Worm (Caenorhabditis elegans) whole organism, early embryonic: Measurements from ENCODE around the gene nspg-11.

Experiments used
- B0310.2 ChIP-seq: sonication (generic microtip); optimal IDR thresholded peaks from 2 replicates; lab custom pipeline; 2016; ENCODE audit warnings: mild to moderate bottlenecking, missing genetic modification characterization, missing compliant biosample characterization
- F13C5.2 ChIP-seq: sonication (generic microtip); optimal IDR thresholded peaks from 2 replicates; lab custom pipeline; 2017; ENCODE audit warnings: mild to moderate bottlenecking, missing genetic modification characterization, inconsistent platforms, missing compliant biosample characterization
- aly-1 ChIP-seq: sonication (generic microtip); optimal IDR thresholded peaks from 2 replicates; lab custom pipeline; 2016; ENCODE audit warnings: missing genetic modification characterization, missing compliant biosample characterization
- ama-1 ChIP-seq: fragments of 150-350 bp; optimal IDR thresholded peaks from 2 replicates; lab custom pipeline; 2014
- ceh-13 ChIP-seq: fragments of 200-800 bp; sonication (Bioruptor generic); optimal IDR thresholded peaks from 2 replicates; lab custom pipeline; 2018; ENCODE audit warnings: mild to moderate bottlenecking, missing genetic modification characterization, missing compliant biosample characterization
- ceh-36 ChIP-seq: sonication (generic microtip); optimal IDR thresholded peaks from 2 replicates; lab custom pipeline; 2016; ENCODE audit warnings: missing genetic modification characterization, inconsistent platforms, missing compliant biosample characterization
- ets-7 ChIP-seq: sonication (generic microtip); optimal IDR thresholded peaks from 2 replicates; lab custom pipeline; 2016; ENCODE audit warnings: missing genotype, missing genetic modification characterization, missing compliant biosample characterization
- flt-1 ChIP-seq: fragments of 200-800 bp; sonication (Bioruptor generic); IDR thresholded peaks from 2 replicates; pipeline ENCODE4 v1.3.6; 2022; ENCODE audit warnings: missing genetic modification characterization, missing compliant biosample characterization
- hmbx-1 ChIP-seq: sonication (generic microtip); optimal IDR thresholded peaks from 2 replicates; lab custom pipeline; 2016; ENCODE audit warnings: mild to moderate bottlenecking, missing genetic modification characterization, missing compliant biosample characterization
- hmg-4 ChIP-seq: fragments of 200-800 bp; sonication (Bioruptor generic); optimal IDR thresholded peaks from 2 replicates; lab custom pipeline; 2018; ENCODE audit warnings: mild to moderate bottlenecking, missing genetic modification characterization, missing compliant biosample characterization
- hnd-1 ChIP-seq: sonication (generic microtip); optimal IDR thresholded peaks from 2 replicates; lab custom pipeline; 2016; ENCODE audit warnings: missing genetic modification characterization, missing compliant biosample characterization
- pes-1 ChIP-seq: fragments of 200-800 bp; sonication (Bioruptor generic); IDR thresholded peaks from 2 replicates; pipeline ENCODE4 v1.3.6; 2022; ENCODE audit warnings: missing genetic modification reagents, missing genetic modification characterization, missing compliant biosample characterization
- scrt-1 ChIP-seq: fragments of 200-800 bp; sonication (Bioruptor generic); IDR thresholded peaks from 2 replicates; pipeline ENCODE4 v1.3.6; 2022; ENCODE audit warnings: missing genetic modification characterization, missing compliant biosample characterization
- sea-1 ChIP-seq: fragments of 200-800 bp; sonication (Bioruptor generic); conservative IDR thresholded peaks from 2 replicates; pipeline ENCODE4 v1.3.6; 2022; ENCODE audit warnings: missing genetic modification characterization, missing compliant biosample characterization
- tbx-11 ChIP-seq: fragments of 200-800 bp; sonication (Bioruptor generic); IDR thresholded peaks from 2 replicates; pipeline ENCODE4 v1.3.6; 2022; ENCODE audit warnings: missing genetic modification characterization, missing compliant biosample characterization
- tbx-37 ChIP-seq: fragments of 200-800 bp; sonication (Bioruptor generic); conservative IDR thresholded peaks from 2 replicates; pipeline ENCODE4 v1.3.6; 2022; ENCODE audit warnings: missing genetic modification reagents, missing genetic modification characterization, missing compliant biosample characterization
- tra-4 ChIP-seq: sonication (generic microtip); optimal IDR thresholded peaks from 2 replicates; lab custom pipeline; 2017; ENCODE audit warnings: missing genetic modification characterization, missing compliant biosample characterization

Gene nspg-11

DNA sequence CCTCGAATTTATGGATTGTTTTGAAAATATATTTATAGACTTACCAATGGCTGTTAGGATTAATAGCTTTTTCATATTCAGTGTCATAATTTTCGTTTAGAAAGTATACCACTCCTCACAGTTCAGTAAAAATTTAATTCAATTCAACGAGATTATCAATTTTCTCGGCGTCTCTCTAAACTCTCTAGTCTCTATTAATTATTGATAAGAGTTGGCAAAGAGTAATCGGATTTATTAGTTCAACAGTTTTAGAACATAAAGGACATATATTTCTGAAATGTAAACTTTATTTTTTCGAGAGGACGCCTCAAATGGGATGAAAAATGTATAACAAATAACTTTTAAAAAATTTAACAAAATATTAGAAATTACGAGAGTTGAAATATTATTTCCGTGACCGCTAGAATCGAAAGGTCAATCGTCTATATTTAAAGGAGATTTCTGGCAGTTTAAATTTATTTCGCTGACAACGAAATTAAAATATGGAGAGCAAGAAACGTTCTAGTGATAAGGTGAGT is at the start of gene nspg-11, which contains the start of gene F49C12.15:
Gene nspg-11, minus strand, starts transcription at position 101 of the 518 bp plus-strand sequence.
Gene F49C12.15, plus strand, starts transcription at position 468 of the 518 bp plus-strand sequence.
- TF ChIP-seq hmg-4 = no peak
- no peak for TF ChIP-seq ets-7
- no peak for TF ChIP-seq F13C5.2 (tag; lab: Kevin White, UChicago)
- TF ChIP-seq ama-1 (lab: Kevin White, UChicago) = no peak
- no peak for TF ChIP-seq B0310.2 (tag; lab: Kevin White, UChicago)
- TF ChIP-seq tra-4 (tag; lab: Kevin White, UChicago) = no peak
- TF ChIP-seq ceh-36 = no peak
- TF ChIP-seq aly-1 (tag; lab: Kevin White, UChicago) = no peak
- no peak for TF ChIP-seq flt-1 (GFP tag; lab: Robert Waterston, UW)
- TF ChIP-seq hnd-1 (tag; lab: Kevin White, UChicago) = no peak
- TF ChIP-seq hmbx-1 = no peak
- no peak for TF ChIP-seq tbx-11 (GFP tag; lab: Robert Waterston, UW)
- TF ChIP-seq sea-1 (GFP tag; lab: Robert Waterston, UW) = no peak

DNA sequence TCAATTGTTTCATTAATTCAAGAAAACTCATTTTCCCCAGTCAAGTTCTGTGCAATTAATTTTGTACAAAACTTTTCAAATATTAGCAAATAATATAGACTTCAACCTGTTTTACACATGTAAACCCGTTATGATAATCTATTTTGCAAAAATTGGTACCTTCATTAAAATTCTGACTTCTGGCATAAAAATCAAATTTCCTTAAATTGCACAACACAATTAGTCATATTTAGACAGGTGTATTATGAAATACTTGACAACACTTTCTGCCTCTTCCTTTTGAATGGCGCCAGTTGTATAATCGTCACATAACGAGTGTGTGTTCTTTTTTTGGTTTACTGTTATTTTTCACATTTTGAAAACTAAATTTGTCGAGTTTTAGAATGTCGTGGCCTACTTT is 47.2 kb upstream of the nspg-11 start, which contains the start of gene fbxc-58:
Gene fbxc-58, plus strand, starts transcription at position 383 of the 400 bp plus-strand sequence.
- TF ChIP-seq scrt-1 (GFP tag; lab: Robert Waterston, UW) (no peak), hnd-1 (tag; lab: Kevin White, UChicago) (no peak), hmg-4 (no peak), ceh-36 (no peak), ets-7 (no peak), hmbx-1 (no peak), tbx-37 (GFP tag; lab: Robert Waterston, UW) (no peak), sea-1 (GFP tag; lab: Robert Waterston, UW) (no peak), aly-1 (tag; lab: Kevin White, UChicago) (no peak), B0310.2 (tag; lab: Kevin White, UChicago) (no peak), F13C5.2 (tag; lab: Kevin White, UChicago) (no peak), ama-1 (lab: Kevin White, UChicago) (no peak), pes-1 (GFP tag; lab: Robert Waterston, UW) (no peak), tbx-11 (GFP tag; lab: Robert Waterston, UW) (no peak), ceh-13 (GFP tag; lab: Kevin White, UChicago) (no peak), flt-1 (GFP tag; lab: Robert Waterston, UW) (no peak), tra-4 (tag; lab: Kevin White, UChicago) (no peak)

DNA sequence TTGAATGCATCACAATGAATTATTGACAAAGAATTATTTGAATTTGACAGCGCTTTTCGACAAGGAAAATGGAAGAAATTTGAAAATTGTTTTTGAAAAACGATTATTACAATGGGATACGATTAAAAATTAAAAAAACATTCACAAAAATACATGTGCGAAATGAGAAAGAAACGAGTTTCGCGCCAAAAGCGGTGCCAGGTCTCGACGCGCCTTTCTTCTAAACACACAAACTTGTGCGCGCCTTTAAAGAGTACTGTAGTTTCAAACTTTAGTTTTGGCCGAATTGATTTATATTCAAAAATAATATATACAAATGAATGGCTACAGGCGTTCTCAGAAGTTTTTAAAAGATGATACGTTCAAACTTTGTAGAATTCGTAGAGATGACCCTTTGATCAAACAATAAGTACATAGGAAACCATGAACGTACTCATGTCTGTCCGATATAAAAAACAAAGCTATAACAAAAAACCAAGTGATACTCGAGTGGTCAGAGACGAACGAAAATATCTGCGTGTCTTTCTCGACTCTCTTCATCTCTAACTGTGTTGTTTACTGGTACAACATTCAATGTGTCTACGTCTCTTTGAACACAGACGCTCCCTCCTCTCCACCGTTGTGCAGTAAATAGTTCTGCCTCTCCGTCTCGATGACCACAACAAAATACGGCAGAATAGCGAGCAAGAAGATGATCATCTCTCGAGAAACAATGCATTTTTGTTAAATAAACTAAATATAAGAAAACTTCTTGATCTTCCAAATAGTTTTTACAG is 44.2 kb upstream of the nspg-11 start:
- TF ChIP-seq F13C5.2 (tag; lab: Kevin White, UChicago) (no peak), B0310.2 (tag; lab: Kevin White, UChicago) (no peak), ceh-13 (GFP tag; lab: Kevin White, UChicago) (no peak), tra-4 (tag; lab: Kevin White, UChicago) (no peak), aly-1 (tag; lab: Kevin White, UChicago) (no peak), sea-1 (GFP tag; lab: Robert Waterston, UW) (no peak), ets-7 (no peak), tbx-11 (GFP tag; lab: Robert Waterston, UW) (no peak), ceh-36 (no peak), hnd-1 (tag; lab: Kevin White, UChicago) (no peak), scrt-1 (GFP tag; lab: Robert Waterston, UW) (no peak), hmbx-1 (no peak), tbx-37 (GFP tag; lab: Robert Waterston, UW) (no peak), pes-1 (GFP tag; lab: Robert Waterston, UW) (no peak), hmg-4 (no peak)

DNA sequence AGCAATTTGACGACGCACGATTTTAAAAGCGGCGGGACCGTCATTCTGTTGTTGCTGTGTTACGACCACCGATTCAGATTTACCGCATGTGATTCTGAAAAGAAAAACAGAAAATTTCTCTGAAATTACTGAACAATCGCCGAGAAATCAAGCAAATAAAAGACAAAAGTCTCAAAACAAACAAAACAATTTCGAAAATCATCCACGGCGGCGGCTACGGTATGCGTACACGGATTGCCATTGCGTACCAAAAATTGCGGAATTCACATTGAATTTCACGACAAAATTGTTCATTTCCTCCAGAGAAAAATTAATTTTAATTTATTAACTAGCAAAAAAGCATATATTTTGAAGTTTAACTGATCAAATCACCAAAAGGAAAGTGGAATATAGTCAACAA is 42.5 kb upstream of the nspg-11 start, which contains the start of gene pezo-1:
Gene pezo-1, minus strand, starts transcription at position 101 of the 400 bp plus-strand sequence.
- TF ChIP-seq tbx-11 (GFP tag; lab: Robert Waterston, UW) = no peak
- TF ChIP-seq hmg-4 = no peak
- TF ChIP-seq scrt-1 (GFP tag; lab: Robert Waterston, UW) = no peak
- TF ChIP-seq ceh-36 = no peak
- no peak for TF ChIP-seq tbx-37 (GFP tag; lab: Robert Waterston, UW)
- no peak for TF ChIP-seq ceh-13 (GFP tag; lab: Kevin White, UChicago)

DNA sequence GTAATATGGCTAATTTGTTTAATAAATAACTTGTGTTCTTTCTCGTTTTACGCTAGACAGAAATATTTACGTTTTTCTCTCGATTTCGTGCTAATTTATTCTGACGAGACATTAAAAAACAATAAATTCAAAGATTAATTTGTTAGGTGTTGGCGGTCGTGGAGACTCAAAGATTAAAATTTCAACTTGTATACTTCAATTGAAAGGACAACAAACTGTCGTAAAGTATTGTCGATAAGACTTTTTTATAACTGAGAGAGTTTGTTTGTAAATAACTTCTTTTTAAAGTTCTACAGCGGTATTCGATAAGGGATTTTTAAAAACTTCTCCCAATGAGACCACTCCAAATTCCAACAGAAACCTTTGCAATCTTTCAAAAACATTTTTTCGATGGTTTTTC is 29.8 kb upstream of the nspg-11 start:
- TF ChIP-seq F13C5.2 (tag; lab: Kevin White, UChicago) = no peak
- no peak for TF ChIP-seq hnd-1 (tag; lab: Kevin White, UChicago)
- TF ChIP-seq scrt-1 (GFP tag; lab: Robert Waterston, UW) = no peak
- no peak for TF ChIP-seq aly-1 (tag; lab: Kevin White, UChicago)
- TF ChIP-seq tra-4 (tag; lab: Kevin White, UChicago) = no peak
- no peak for TF ChIP-seq ceh-36
- no peak for TF ChIP-seq ets-7
- no peak for TF ChIP-seq hmg-4
- TF ChIP-seq flt-1 (GFP tag; lab: Robert Waterston, UW) = no peak
- no peak for TF ChIP-seq tbx-37 (GFP tag; lab: Robert Waterston, UW)
- TF ChIP-seq sea-1 (GFP tag; lab: Robert Waterston, UW) = no peak
- TF ChIP-seq hmbx-1 = no peak
- no peak for TF ChIP-seq ceh-13 (GFP tag; lab: Kevin White, UChicago)
- no peak for TF ChIP-seq B0310.2 (tag; lab: Kevin White, UChicago)
- no peak for TF ChIP-seq tbx-11 (GFP tag; lab: Robert Waterston, UW)
- TF ChIP-seq ama-1 (lab: Kevin White, UChicago) = no peak

DNA sequence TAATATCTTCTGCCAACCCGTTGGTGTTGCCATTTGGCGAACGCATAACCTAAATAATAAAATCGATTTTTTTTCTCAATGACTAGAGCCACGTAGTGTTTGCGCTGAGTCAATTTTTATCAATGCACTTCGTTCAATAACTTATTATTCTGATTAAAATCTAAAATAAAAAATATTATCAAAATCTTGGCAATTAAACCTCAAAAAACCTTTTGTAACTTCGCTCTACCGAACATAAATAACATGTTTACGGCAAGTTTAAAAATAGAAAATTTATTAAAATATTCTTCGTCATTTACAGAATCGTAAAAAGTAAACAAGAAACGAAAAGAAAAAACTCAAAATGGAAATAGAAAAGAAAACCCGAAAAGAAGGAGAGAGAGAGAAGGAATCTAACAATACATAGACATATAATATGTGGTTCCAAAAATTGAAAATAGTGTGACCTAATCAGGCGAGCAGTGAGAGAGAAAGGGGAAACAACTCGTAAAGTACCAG is 19.3 kb upstream of the nspg-11 start, which contains the start of gene pigc-1:
Gene pigc-1, minus strand, starts transcription at position 51 of the 498 bp plus-strand sequence.
- no peak for TF ChIP-seq hnd-1 (tag; lab: Kevin White, UChicago)
- TF ChIP-seq B0310.2 (tag; lab: Kevin White, UChicago) = no peak
- TF ChIP-seq ceh-36 = no peak
- no peak for TF ChIP-seq ceh-13 (GFP tag; lab: Kevin White, UChicago)
- no peak for TF ChIP-seq ama-1 (lab: Kevin White, UChicago)
